Fruit fly (Drosophila melanogaster) whole organism, larva: ENCODE data around the gene ND-30.

ENCODE experiments used
- noc ChIP-seq: fragments of 200-800 bp; sonication (Bioruptor generic); optimal IDR thresholded peaks from 3 replicates; lab custom pipeline; 2019; ENCODE audit warnings: missing biosample characterization, mild to moderate bottlenecking, missing genetic modification characterization, moderate library complexity

ND-30 gene

dm6 chr3L:3143383-3143962, 15.9 kb downstream of the ND-30 start, which contains the start of the genes CG11537 and Alg2:
CG11537 (minus strand) TSS chr3L:3143457.
Alg2 (plus strand) TSS chr3L:3143808.
- no peak for TF ChIP-seq noc

- no peak for TF ChIP-seq noc
These were observed 16.6 kb downstream of the ND-30 start for dm6 chr3L:3142516-3143382.

dm6 chr3L:3141411-3141810, 18.0 kb downstream of the ND-30 start:
- TF ChIP-seq noc, result no peak

- TF ChIP-seq noc, result peak; percentile 11
These were observed 25.3 kb downstream of the ND-30 start for dm6 chr3L:3134064-3134545.

dm6 chr3L:3127544-3127943, 31.8 kb downstream of the ND-30 start, which contains the start of gene promL:
promL (minus strand) TSS chr3L:3127724.
- no peak for TF ChIP-seq noc

dm6 chr3L:3126478-3126877, 32.9 kb downstream of the ND-30 start:
- TF ChIP-seq noc, result no peak

- no peak for TF ChIP-seq noc
These were observed 33.7 kb downstream of the ND-30 start for dm6 chr3L:3125649-3126130.

dm6 chr3L:3124939-3125648, 34.3 kb downstream of the ND-30 start:
- no peak for TF ChIP-seq noc

- TF ChIP-seq noc, result no peak
These were observed 34.9 kb downstream of the ND-30 start for dm6 chr3L:3124519-3124918.

- TF ChIP-seq noc, result no peak
These were observed 36.6 kb downstream of the ND-30 start for dm6 chr3L:3122688-3123316.

dm6 chr3L:3121769-3122432, 37.5 kb downstream of the ND-30 start:
- TF ChIP-seq noc, result peak; percentile 36

dm6 chr3L:3114367-3114766, 45.0 kb downstream of the ND-30 start, which contains the start of gene CG45067:
CG45067 (minus strand) TSS chr3L:3114467.
- TF ChIP-seq noc, result no peak

dm6 chr3L:3111127-3111526, 48.3 kb downstream of the ND-30 start, which contains the start of gene CG45066:
CG45066 (minus strand) TSS chr3L:3111227.
- no peak for TF ChIP-seq noc

dm6 chr3L:3109417-3110090, 49.8 kb downstream of the ND-30 start:
- no peak for TF ChIP-seq noc

dm6 chr3L:3108964-3109363, 50.4 kb downstream of the ND-30 start:
- TF ChIP-seq noc, result no peak
